Worm (Caenorhabditis elegans): ENCODE data around the gene rpl-11.2.
A peak's percentile ranks its signal among the peaks of the same experiment; 100 is the strongest.

Gene rpl-11.2

ce11 chrX:2191925-2192554 is 50.4 kb downstream of the rpl-11.2 start, which contains the start of gene gap-1:
Gene gap-1 (plus strand): TSS chrX:2192504.
- TF ChIP-seq egl-27 (tag; optimal IDR thresholded peaks at IDR 0.05) = peak; percentile 11
- TF ChIP-seq unc-39 (tag; optimal IDR thresholded peaks at IDR 0.05) = no peak

All from whole organism, L2 larva.